Worm (Caenorhabditis elegans): ENCODE measurements around the gene pos-1.

pos-1 gene

DNA sequence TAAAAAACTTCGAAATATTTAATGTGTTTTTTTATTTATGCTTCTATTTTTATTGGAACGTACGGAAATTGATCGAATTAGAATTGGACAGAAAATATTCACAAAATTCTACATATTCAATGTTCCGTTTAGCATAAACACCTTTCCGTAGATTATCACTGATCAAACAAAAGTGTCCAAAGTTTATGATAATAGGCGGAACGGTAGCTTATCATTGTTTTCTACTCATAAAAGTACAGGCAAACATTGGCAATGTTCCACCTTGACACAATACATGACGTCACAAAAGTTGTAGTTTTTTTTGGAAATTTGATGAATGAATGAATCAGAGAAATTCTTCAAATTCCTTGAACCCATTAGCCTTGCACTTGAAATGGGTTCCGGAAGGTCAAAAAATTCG lies 10.0 kb upstream of the pos-1 start:
- peak; percentile 40 for TF ChIP-seq pqm-1 (tag; optimal IDR thresholded peaks at IDR 0.05)
- peak; percentile 76 for TF ChIP-seq elt-2 (tag; optimal IDR thresholded peaks at IDR 0.05)
- TF ChIP-seq lin-39 (tag; optimal IDR thresholded peaks at IDR 0.05): no peak

DNA sequence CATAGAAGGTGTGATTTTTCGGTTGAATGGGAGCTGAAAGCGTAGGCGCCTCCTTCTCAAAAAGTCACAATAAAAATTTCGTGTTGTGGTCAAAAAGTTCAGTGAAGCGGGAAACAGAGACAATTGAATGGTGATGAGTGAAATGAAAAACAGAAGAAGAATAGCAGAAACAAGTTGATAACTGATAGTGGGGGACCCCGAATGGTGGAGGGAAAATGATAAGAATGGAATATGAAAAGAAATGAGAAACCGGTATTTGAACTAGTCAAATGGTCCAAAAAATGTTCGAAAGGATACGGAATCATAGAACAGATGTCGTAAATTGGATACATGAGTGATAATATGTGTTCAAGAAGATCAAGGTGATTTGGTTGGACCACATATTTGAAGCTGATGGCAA lies 9.5 kb upstream of the pos-1 start:
- TF ChIP-seq elt-3 (tag; optimal IDR thresholded peaks at IDR 0.05) (peak in 1 of 3 experiments; percentile 55), nhr-25 (tag; optimal IDR thresholded peaks at IDR 0.05) (peak; percentile 6), zag-1 (tag; optimal IDR thresholded peaks at IDR 0.05) (no peak)

DNA sequence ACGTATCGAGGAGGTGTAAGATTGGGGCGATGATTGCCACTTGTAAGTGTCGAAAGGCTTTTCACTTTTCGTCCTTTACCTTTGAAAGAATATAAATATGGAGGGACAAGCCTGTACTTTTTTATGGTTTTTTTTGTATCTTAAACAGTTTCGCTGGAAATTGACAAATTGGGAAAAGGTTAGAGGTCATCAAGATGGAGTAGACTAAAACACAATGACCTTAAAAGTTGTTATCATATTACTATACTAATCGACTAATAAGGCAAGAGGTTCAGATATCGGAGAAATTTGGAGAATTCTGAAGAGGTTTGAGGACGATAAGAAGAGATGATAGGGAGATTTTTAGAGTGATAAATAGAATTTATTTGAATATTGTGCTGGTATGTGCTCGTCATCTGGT lies 7.7 kb upstream of the pos-1 start:
- TF ChIP-seq ceh-82 (tag; optimal IDR thresholded peaks at IDR 0.05) (no peak), elt-1 (tag; optimal IDR thresholded peaks at IDR 0.05) (no peak), fkh-2 (tag; optimal IDR thresholded peaks at IDR 0.05) (no peak), pqm-1 (tag; optimal IDR thresholded peaks at IDR 0.05) (no peak), pha-4 (tag; optimal IDR thresholded peaks at IDR 0.05) (no peak), nhr-25 (tag; optimal IDR thresholded peaks at IDR 0.05) (peak; percentile 67), fkh-10 (GFP tag; optimal IDR thresholded peaks at IDR 0.05) (no peak)

DNA sequence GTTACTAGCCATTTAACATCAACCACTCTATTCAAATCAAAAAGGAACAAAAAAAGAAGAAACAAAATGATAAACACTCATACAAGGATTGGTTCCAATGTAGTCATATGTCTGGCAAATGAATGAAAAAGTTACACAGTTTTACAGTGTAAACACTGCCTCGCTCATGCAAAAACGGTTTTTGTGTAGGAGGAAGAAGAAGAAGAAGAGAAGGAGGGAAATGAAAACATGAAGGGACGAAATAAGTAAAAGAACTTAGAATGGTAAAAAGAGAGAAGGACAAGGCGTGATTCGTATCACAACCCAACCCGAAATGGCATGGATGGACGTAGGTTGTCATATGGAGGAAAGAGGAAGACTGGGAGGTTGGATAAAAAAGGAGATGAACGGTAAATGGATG lies 7.0 kb upstream of the pos-1 start:
- TF ChIP-seq pqm-1 (tag; optimal IDR thresholded peaks at IDR 0.05): peak; percentile 41
- TF ChIP-seq snpc-4 (tag; optimal IDR thresholded peaks at IDR 0.05): no peak
- TF ChIP-seq pha-4 (tag; optimal IDR thresholded peaks at IDR 0.05): peak; percentile 64
- peak; percentile 38 for TF ChIP-seq nhr-25 (tag; optimal IDR thresholded peaks at IDR 0.05)

DNA sequence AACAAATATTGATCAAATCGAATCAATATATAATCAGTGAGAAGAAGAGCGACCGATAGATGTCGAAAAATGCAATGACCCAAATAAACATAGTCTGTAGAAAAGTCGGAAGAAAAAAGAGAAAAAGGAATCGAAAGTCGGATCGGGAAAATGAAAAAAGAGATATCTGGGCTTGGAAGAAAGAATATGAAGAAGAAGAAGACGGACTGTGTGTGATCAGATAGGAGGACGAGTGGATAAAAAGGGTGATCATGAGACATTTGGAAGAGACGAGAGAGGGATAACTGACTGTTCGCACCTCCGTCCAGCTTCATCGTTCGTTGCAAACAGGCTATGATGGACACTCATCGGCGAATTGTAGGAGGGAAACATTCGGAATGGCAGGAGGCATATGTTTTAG lies 4.3 kb upstream of the pos-1 start:
- no peak for TF ChIP-seq egl-27 (tag; optimal IDR thresholded peaks at IDR 0.05)
- peak; percentile 46 for TF ChIP-seq ceh-28 (tag; optimal IDR thresholded peaks at IDR 0.05)
- no peak for TF ChIP-seq nhr-67 (tag; optimal IDR thresholded peaks at IDR 0.05)
- peak; percentile 41 for TF ChIP-seq nhr-25 (tag; optimal IDR thresholded peaks at IDR 0.05)
- peak; percentile 78 for TF ChIP-seq nhr-23 (tag; optimal IDR thresholded peaks at IDR 0.05)
- TF ChIP-seq daf-12 (tag; optimal IDR thresholded peaks at IDR 0.05): no peak
- TF ChIP-seq snpc-4 (tag; optimal IDR thresholded peaks at IDR 0.05): no peak
- no peak for TF ChIP-seq ztf-11 (tag; optimal IDR thresholded peaks at IDR 0.05)

DNA sequence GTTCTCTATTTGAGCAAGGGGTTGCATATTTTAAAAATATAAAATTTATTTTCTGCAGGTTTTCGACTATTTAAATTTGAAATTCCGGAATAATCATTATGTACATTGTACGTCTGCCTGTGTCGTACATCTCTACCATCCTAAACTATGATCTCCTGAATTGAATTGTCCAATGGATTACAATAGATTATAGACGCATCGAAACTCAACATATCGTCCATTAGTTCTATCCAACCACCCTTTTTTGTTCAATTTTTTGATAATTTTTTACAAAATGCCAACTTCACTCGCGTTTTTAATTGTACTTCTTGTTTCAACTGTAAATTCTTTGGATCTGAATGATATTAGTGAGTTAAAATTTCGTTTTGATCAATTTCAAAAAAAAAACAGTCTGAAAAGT lies 3.5 kb upstream of the pos-1 start, which contains the start of gene F52E1.2:
F52E1.2 (plus strand) TSS at position 190 of the 400 bp plus-strand sequence.
- no peak for TF ChIP-seq fkh-10 (GFP tag; optimal IDR thresholded peaks at IDR 0.05)
- TF ChIP-seq ceh-9 (tag; optimal IDR thresholded peaks at IDR 0.05): no peak
- no peak for TF ChIP-seq ceh-28 (tag; optimal IDR thresholded peaks at IDR 0.05)
- TF ChIP-seq nhr-237 (tag; optimal IDR thresholded peaks at IDR 0.05): no peak
- no peak for TF ChIP-seq hmg-11 (tag; optimal IDR thresholded peaks at IDR 0.05)
- TF ChIP-seq skn-1 (tag; optimal IDR thresholded peaks at IDR 0.05): no peak
- no peak for TF ChIP-seq ama-1 (optimal IDR thresholded peaks at IDR 0.05)
- TF ChIP-seq fkh-2 (tag; optimal IDR thresholded peaks at IDR 0.05): no peak
- no peak for TF ChIP-seq unc-39 (tag; optimal IDR thresholded peaks at IDR 0.05)
- no peak for TF ChIP-seq nhr-67 (tag; optimal IDR thresholded peaks at IDR 0.05)
- TF ChIP-seq ceh-16 (tag; optimal IDR thresholded peaks at IDR 0.05): no peak
- TF ChIP-seq nfya-1 (tag; optimal IDR thresholded peaks at IDR 0.05; ENCODE audit: insufficient read depth): no peak

DNA sequence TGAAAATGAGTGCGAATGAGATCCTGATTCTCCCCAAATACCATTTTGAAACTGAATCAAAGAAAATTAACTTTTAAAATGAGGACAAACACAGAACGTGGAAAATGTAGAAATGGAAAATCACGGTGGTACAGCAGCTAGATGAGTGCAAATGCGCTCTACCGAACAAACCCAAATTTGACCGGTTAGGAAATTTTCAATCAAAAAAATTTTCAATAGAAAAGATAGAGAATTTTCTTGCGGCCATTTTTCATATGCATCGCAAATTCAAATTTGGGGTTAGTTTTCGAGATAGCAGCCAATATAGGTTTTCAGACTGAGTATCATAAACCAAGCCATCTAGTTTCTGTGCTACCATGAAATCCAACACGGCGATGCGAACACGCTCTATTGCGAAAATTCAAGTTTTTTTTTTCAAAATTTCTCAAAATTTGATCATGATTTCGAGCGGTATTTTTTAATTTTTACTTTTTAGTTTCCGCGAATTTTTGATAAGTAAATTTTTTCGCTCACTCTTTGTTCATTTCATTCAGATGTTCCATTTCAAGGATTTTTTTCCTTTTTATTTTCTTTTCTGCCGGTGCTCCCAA lies 359 bp upstream of the pos-1 start, which contains the start of gene vha-18:
vha-18 (minus strand) TSS at position 51 of the 590 bp plus-strand sequence.
- TF ChIP-seq nhr-23 (tag; optimal IDR thresholded peaks at IDR 0.05): no peak

DNA sequence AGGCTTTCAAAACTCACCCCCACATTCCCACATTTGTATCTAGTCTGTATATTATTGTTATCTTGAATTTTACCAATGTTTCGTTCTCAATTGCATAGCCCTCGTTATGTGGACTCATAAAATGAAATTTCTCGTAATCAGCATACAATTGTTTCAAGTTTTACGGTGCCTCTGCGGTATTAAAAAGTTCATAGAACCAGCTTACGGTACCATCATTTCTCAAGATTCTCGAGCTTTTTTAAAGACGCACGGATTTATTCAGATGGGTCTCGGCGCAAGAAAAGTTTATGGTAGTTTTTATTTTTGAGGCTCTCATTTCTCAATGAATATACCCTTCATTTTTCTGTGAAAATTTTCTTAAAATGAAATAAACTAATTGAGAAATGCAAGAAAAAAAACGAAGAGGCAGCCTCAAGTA lies 1.2 kb downstream of the pos-1 start:
- TF ChIP-seq nhr-77 (tag; optimal IDR thresholded peaks at IDR 0.05): no peak

All from whole organism, L3 larva.